Worm (Caenorhabditis elegans) whole organism, L4 larva: ENCODE measurements around the gene F22E12.3.

Source experiments
- D1046.2 ChIP-seq: fragments of 200-800 bp; sonication (Bioruptor generic); IDR thresholded peaks from 2 replicates; pipeline ENCODE4 v1.3.6; 2022; ENCODE audit warnings: missing genetic modification characterization, missing compliant biosample characterization
- F10B5.3 ChIP-seq: sonication (generic microtip); optimal IDR thresholded peaks from 2 replicates; lab custom pipeline; 2016; ENCODE audit warnings: mild to moderate bottlenecking, missing genetic modification characterization, missing compliant biosample characterization
- F26F4.8 ChIP-seq: fragments of 200-800 bp; sonication (Bioruptor generic); conservative IDR thresholded peaks from 2 replicates; pipeline ENCODE4 v1.3.6; 2022; ENCODE audit warnings: missing genetic modification characterization, missing compliant biosample characterization
- T26A8.4 ChIP-seq: fragments of 200-800 bp; sonication (Bioruptor generic); IDR thresholded peaks from 2 replicates; pipeline ENCODE4 v1.3.6; 2022; ENCODE audit warnings: missing genetic modification characterization, missing compliant biosample characterization
- Y105C5A.15 ChIP-seq: fragments of 200-800 bp; sonication (Bioruptor generic); IDR thresholded peaks from 2 replicates; pipeline ENCODE4 v1.3.6; 2022; ENCODE audit warnings: missing genetic modification characterization, missing compliant biosample characterization
- Y48G9A.11 ChIP-seq: fragments of 200-800 bp; sonication (Bioruptor generic); IDR thresholded peaks from 2 replicates; pipeline ENCODE4 v1.3.6; 2022; ENCODE audit warnings: missing genetic modification reagents, missing genetic modification characterization, missing compliant biosample characterization
- Y75B8A.6 ChIP-seq: fragments of 200-800 bp; sonication (Bioruptor generic); IDR thresholded peaks from 2 replicates; pipeline ENCODE4 v1.3.6; 2022; ENCODE audit warnings: missing genetic modification reagents, missing genetic modification characterization, missing compliant biosample characterization
- aha-1 ChIP-seq: fragments of 150-350 bp; peaks from one replicate; lab custom pipeline; 2014; ENCODE audit warnings: missing biosample characterization, missing genetic modification characterization
- aly-2 ChIP-seq: sonication (generic microtip); optimal IDR thresholded peaks from 2 replicates; lab custom pipeline; 2018; ENCODE audit warnings: missing biosample characterization, missing genetic modification characterization
- ama-1 ChIP-seq: fragments of 150-350 bp; optimal IDR thresholded peaks from 2 replicates; lab custom pipeline; 2014; ENCODE audit warnings: inconsistent platforms, mixed read lengths
- arid-1 ChIP-seq: fragments of 200-800 bp; sonication (Bioruptor generic); conservative IDR thresholded peaks from 2 replicates; pipeline ENCODE4 v1.3.6; 2022; ENCODE audit warnings: missing genetic modification reagents, missing genetic modification characterization, missing compliant biosample characterization
- ceh-20 ChIP-seq: fragments of 200-800 bp; sonication (Bioruptor generic); IDR thresholded peaks from 2 replicates; pipeline ENCODE4 v1.3.6; 2022; ENCODE audit warnings: missing genetic modification reagents, missing genetic modification characterization, missing compliant biosample characterization
- ceh-62 ChIP-seq: sonication (generic microtip); optimal IDR thresholded peaks from 2 replicates; lab custom pipeline; 2017; ENCODE audit warnings: missing biosample characterization, missing genetic modification characterization
- ces-1 ChIP-seq: fragments of 150-350 bp; sonication (generic microtip); optimal IDR thresholded peaks from 4 replicates; lab custom pipeline; 2014; ENCODE audit warnings: missing biosample characterization, missing genetic modification reagents, missing genetic modification characterization
- ctbp-1 ChIP-seq: fragments of 200-800 bp; sonication (Bioruptor generic); IDR thresholded peaks from 2 replicates; pipeline ENCODE4 v1.3.6; 2022; ENCODE audit warnings: missing genetic modification reagents, missing genetic modification characterization, missing compliant biosample characterization
- daf-16 ChIP-seq, 3 experiments: sonication (generic microtip); optimal IDR thresholded peaks; 2 replicates each; lab custom pipeline; 2016 to 2017; ENCODE audit warnings: missing genetic modification characterization in 3 of 3, missing genetic modification reagents in 3 of 3, mild to moderate bottlenecking in 2 of 3, missing compliant biosample characterization in 2 of 3, missing biosample characterization in 1 of 3, moderate library complexity in 1 of 3
- dmd-6 ChIP-seq: fragments of 200-800 bp; sonication (Bioruptor generic); IDR thresholded peaks from 2 replicates; pipeline ENCODE4 v1.3.6; 2022; ENCODE audit warnings: missing genetic modification reagents, missing genetic modification characterization, missing compliant biosample characterization
- dve-1 ChIP-seq: sonication (generic microtip); optimal IDR thresholded peaks from 2 replicates; lab custom pipeline; 2017; ENCODE audit warnings: antibody characterized with exemption, mild to moderate bottlenecking, missing genetic modification characterization, missing compliant biosample characterization; ENCODE audit not compliant: insufficient read depth
- egl-43 ChIP-seq: fragments of 200-800 bp; sonication (Bioruptor generic); IDR thresholded peaks from 2 replicates; pipeline ENCODE4 v1.3.6; 2022; ENCODE audit warnings: missing genetic modification reagents, missing genetic modification characterization, missing compliant biosample characterization
- fos-1 ChIP-seq: fragments of 150-350 bp; optimal IDR thresholded peaks from 2 replicates; lab custom pipeline; 2014; ENCODE audit warnings: missing biosample characterization, missing genetic modification characterization
- gei-8 ChIP-seq: fragments of 200-800 bp; sonication (Bioruptor generic); optimal IDR thresholded peaks from 2 replicates; lab custom pipeline; 2018; ENCODE audit warnings: mild to moderate bottlenecking, missing genetic modification characterization, missing compliant biosample characterization
- hif-1 ChIP-seq, 2 experiments: sonication (generic microtip); optimal IDR thresholded peaks; 2 replicates each; lab custom pipeline; 2016 to 2017; ENCODE audit warnings: missing compliant biosample characterization in 2 of 2, missing genetic modification characterization in 2 of 2, missing genetic modification reagents in 2 of 2, missing genotype in 2 of 2, mild to moderate bottlenecking in 1 of 2
- hlh-30 ChIP-seq: sonication (generic microtip); optimal IDR thresholded peaks from 2 replicates; lab custom pipeline; 2017; ENCODE audit warnings: antibody characterized with exemption, mild to moderate bottlenecking, missing genetic modification characterization, missing compliant biosample characterization; ENCODE audit not compliant: insufficient read depth
- lin-29 ChIP-seq: fragments of 200-800 bp; sonication (Bioruptor generic); IDR thresholded peaks from 2 replicates; pipeline ENCODE4 v1.3.6; 2022; ENCODE audit warnings: missing genetic modification reagents, missing genetic modification characterization, missing compliant biosample characterization
- lin-38 ChIP-seq: fragments of 200-800 bp; sonication (Bioruptor generic); IDR thresholded peaks from 2 replicates; pipeline ENCODE4 v1.3.6; 2022; ENCODE audit warnings: missing genetic modification reagents, missing genetic modification characterization, missing compliant biosample characterization
- lir-3 ChIP-seq: sonication (generic microtip); optimal IDR thresholded peaks from 2 replicates; lab custom pipeline; 2016; ENCODE audit warnings: mild to moderate bottlenecking, missing genetic modification characterization, missing compliant biosample characterization
- mdt-29 ChIP-seq: fragments of 200-800 bp; sonication (Bioruptor generic); IDR thresholded peaks from 2 replicates; pipeline ENCODE4 v1.3.6; 2022; ENCODE audit warnings: missing genetic modification reagents, missing genetic modification characterization, missing compliant biosample characterization
- mxl-2 ChIP-seq: fragments of 200-800 bp; sonication (Bioruptor generic); conservative IDR thresholded peaks from 2 replicates; pipeline ENCODE4 v1.3.6; 2022; ENCODE audit warnings: missing genetic modification reagents, missing genetic modification characterization, missing compliant biosample characterization
- nhr-28 ChIP-seq: fragments of 150-350 bp; optimal IDR thresholded peaks from 2 replicates; lab custom pipeline; 2014; ENCODE audit warnings: missing biosample characterization, missing genetic modification characterization
- nhr-48 ChIP-seq: sonication (generic microtip); optimal IDR thresholded peaks from 2 replicates; lab custom pipeline; 2016; ENCODE audit warnings: mild to moderate bottlenecking, missing genetic modification characterization, missing compliant biosample characterization
- saeg-2 ChIP-seq: fragments of 200-800 bp; sonication (Bioruptor generic); IDR thresholded peaks from 2 replicates; pipeline ENCODE4 v1.3.6; 2022; ENCODE audit warnings: missing genetic modification reagents, missing genetic modification characterization, missing compliant biosample characterization
- set-16 ChIP-seq: fragments of 200-800 bp; sonication (Bioruptor generic); IDR thresholded peaks from 2 replicates; pipeline ENCODE4 v1.3.6; 2022; ENCODE audit warnings: missing genetic modification reagents, missing genetic modification characterization, missing compliant biosample characterization
- spr-1 ChIP-seq: sonication (generic microtip); optimal IDR thresholded peaks from 2 replicates; lab custom pipeline; 2016; ENCODE audit warnings: mild to moderate bottlenecking, missing genetic modification characterization, missing compliant biosample characterization
- spr-3 ChIP-seq: fragments of 200-800 bp; sonication (Bioruptor generic); optimal IDR thresholded peaks from 2 replicates; lab custom pipeline; 2018; ENCODE audit warnings: mild to moderate bottlenecking, missing genetic modification characterization, missing compliant biosample characterization
- unc-62 ChIP-seq, 3 experiments: fragments of 150-350 bp in 1 of 3; sonication (generic microtip); optimal IDR thresholded peaks in 2 of 3; peaks in 1 of 3; 1 replicate in 1 of 3; 2 replicates in 2 of 3; lab custom pipeline; 2014 to 2017; ENCODE audit warnings: missing biosample characterization in 3 of 3, missing genetic modification characterization in 3 of 3, missing genetic modification reagents in 3 of 3, missing genotype in 1 of 3
- zag-1 ChIP-seq: fragments of 150-350 bp; optimal IDR thresholded peaks from 2 replicates; lab custom pipeline; 2014; ENCODE audit warnings: missing biosample characterization, missing genetic modification characterization
- zfp-2 ChIP-seq: sonication (generic microtip); optimal IDR thresholded peaks from 2 replicates; lab custom pipeline; 2016; ENCODE audit warnings: mild to moderate bottlenecking, missing genetic modification characterization, missing compliant biosample characterization
- zfp-3 ChIP-seq: fragments of 200-800 bp; sonication (Bioruptor generic); conservative IDR thresholded peaks from 2 replicates; pipeline ENCODE4 v1.3.6; 2022; ENCODE audit warnings: missing genetic modification reagents, missing genetic modification characterization, missing compliant biosample characterization
- zip-2 ChIP-seq: fragments of 150-350 bp; optimal IDR thresholded peaks from 2 replicates; lab custom pipeline; 2014; ENCODE audit warnings: missing biosample characterization, missing genetic modification characterization

The F22E12.3 gene

DNA sequence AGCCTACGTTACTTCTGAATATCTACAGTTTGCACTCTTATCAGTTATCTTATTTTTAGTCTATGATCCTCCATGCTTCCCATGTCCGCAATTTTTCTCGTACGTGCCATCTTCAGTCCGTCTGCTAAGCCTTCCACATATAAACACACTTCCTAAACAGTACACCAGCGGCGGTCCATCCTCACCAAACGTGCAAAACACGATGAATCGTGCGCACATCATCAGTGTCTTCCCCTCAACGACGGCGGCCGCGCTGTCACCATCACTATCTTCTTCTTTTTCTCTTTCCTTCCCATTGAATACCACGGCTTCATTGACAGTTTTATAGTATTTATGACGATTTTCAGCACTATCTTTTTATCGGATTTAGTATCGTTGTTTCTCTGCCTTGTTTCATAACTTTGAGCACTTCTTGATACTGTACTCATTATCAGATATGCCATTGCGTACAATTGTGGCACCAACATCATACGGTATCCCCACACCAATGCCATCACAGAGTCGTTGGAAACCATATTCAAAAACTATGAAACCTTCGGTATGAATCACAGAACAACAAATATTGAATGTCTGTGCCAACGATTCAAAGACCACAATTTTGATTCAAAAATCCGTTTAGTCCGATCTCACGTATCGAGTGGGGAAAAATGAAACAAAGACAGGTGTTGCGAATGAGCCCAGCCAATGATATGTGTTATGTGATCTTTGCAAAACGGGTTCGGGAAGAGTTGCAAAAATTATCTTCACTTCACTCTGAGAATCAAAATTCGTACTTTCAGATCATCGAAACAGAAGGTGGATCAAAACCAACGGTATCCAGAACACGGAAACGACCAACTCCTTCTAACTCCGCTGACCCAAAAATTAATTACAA lies 10.0 kb upstream of the F22E12.3 start:
- peak; percentile 0 for TF ChIP-seq nhr-28
- TF ChIP-seq unc-62 (GFP tag; optimal IDR thresholded peaks at IDR 0.05 in 1 of 2; lab: Kevin White, UChicago), result peak in 1 of 2 experiments; percentile 31
- no peak for TF ChIP-seq unc-62 (tag; optimal IDR thresholded peaks at IDR 0.05; lab: Kevin White, UChicago)
- no peak for TF ChIP-seq zag-1 (tag; lab: Kevin White, UChicago)
- TF ChIP-seq aha-1 (tag; lab: Kevin White, UChicago), result peak; percentile 95
- peak; percentile 49 to 81 for TF ChIP-seq hif-1 (tag; optimal IDR thresholded peaks at IDR 0.05; lab: Kevin White, UChicago)
- no peak for TF ChIP-seq mdt-29
- TF ChIP-seq dmd-6 (GFP tag; lab: Robert Waterston, UW), result no peak
- no peak for TF ChIP-seq arid-1 (GFP tag; lab: Robert Waterston, UW)

DNA sequence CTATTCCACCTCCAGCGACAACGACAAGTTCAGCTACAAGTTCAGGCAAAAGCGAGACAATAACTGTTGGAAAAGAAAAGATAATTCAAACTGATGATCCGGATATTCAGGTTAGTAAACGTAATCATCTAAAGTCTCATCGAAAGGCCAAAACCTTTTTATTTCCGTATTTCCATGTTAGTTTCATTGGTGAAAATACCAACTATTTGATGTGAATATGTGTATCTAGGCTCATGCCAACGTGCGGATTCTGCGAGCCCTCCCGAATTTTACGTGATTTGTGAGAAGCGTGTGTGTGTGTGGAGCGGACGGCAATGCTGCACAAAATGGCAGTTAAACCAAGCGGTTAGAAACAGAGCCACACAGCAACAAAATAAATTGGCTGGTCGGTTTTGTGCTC lies 7.8 kb upstream of the F22E12.3 start:
- TF ChIP-seq hif-1 (tag; optimal IDR thresholded peaks at IDR 0.05; lab: Kevin White, UChicago) (peak in 1 of 2 experiments; percentile 23), ama-1 (peak; percentile 46), zfp-3 (GFP tag; lab: Robert Waterston, UW) (0 out of 2 replicates have a peak, but pooled peaks have one; percentile 25), aly-2 (tag; lab: Kevin White, UChicago) (no peak), set-16 (GFP tag; lab: Robert Waterston, UW) (no peak), aha-1 (tag; lab: Kevin White, UChicago) (peak; percentile 97), F26F4.8 (GFP tag; lab: Robert Waterston, UW) (0 out of 2 replicates have a peak, but pooled peaks have one; percentile 31), Y105C5A.15 (GFP tag; lab: Robert Waterston, UW) (no peak), Y75B8A.6 (GFP tag; lab: Robert Waterston, UW) (0 out of 2 replicates have a peak, but pooled peaks have one; percentile 6)

- TF ChIP-seq saeg-2 (GFP tag; lab: Robert Waterston, UW), result no peak
- no peak for TF ChIP-seq hlh-30 (tag; lab: Kevin White, UChicago)
- TF ChIP-seq T26A8.4 (GFP tag; lab: Robert Waterston, UW), result no peak
- TF ChIP-seq F26F4.8 (GFP tag; lab: Robert Waterston, UW), result no peak
- no peak for TF ChIP-seq spr-1 (tag; lab: Kevin White, UChicago)
- peak; percentile 92 for TF ChIP-seq aha-1 (tag; lab: Kevin White, UChicago)
Observed at ce11 chrV:10469845-10470244, 6.7 kb upstream of the F22E12.3 start.

DNA sequence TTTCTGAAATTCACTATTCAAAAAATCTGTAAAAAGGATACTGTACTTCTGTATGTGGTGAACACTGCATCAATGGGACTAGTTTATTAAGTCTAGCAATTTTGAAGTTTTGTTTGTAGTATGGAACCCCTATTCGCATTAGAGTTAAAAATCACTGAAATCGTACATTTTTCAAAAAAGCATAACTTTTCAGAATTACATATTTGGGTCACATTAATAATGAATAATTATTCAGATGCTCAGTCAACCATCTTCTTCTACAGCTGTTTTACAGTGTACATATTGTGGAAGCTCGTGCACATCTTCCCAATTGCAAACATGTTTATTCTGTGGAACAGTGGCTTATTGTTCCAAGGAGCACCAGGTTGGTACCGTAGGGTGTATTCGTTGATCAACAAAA lies 5.5 kb upstream of the F22E12.3 start:
- no peak for TF ChIP-seq fos-1 (tag; lab: Kevin White, UChicago)
- TF ChIP-seq daf-16 (GFP tag; optimal IDR thresholded peaks at IDR 0.05; lab: Kevin White, UChicago), result peak in 1 of 2 experiments; percentile 55
- TF ChIP-seq daf-16 (tag; optimal IDR thresholded peaks at IDR 0.05; lab: Kevin White, UChicago), result no peak
- no peak for TF ChIP-seq nhr-28
- TF ChIP-seq unc-62 (GFP tag; optimal IDR thresholded peaks at IDR 0.05 in 1 of 2; lab: Kevin White, UChicago), result peak in 1 of 2 experiments; percentile 95
- no peak for TF ChIP-seq unc-62 (tag; optimal IDR thresholded peaks at IDR 0.05; lab: Kevin White, UChicago)

DNA sequence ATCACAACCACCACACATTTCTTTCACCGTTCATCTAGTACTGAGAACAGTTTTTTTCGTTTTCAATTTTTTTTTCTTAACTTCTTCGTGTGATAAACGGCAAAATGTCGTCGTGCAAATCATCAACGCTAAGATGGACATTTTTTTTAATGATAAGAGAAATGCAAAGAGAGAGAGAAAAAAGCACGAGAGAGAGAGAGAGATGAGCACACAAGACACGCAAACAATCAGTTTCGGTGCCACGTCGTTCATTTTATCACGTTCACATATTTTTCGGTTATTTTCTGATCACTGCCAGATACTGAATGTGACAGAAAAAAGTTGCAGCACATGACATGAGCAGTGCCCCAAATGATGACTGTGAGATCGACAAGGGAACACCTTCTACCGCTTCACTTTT lies 5.0 kb upstream of the F22E12.3 start, which contains the start of gene egl-9:
TSS of gene egl-9 (plus strand) at position 328 of the 400 bp plus-strand sequence.
- TF ChIP-seq ceh-20 (GFP tag; lab: Robert Waterston, UW) (0 out of 2 replicates have a peak, but pooled peaks have one; percentile 48), nhr-48 (tag; lab: Kevin White, UChicago) (peak; percentile 53), Y48G9A.11 (no peak), ceh-62 (tag; lab: Kevin White, UChicago) (no peak), F10B5.3 (tag; lab: Kevin White, UChicago) (no peak), zfp-2 (tag; lab: Kevin White, UChicago) (no peak), dve-1 (peak; percentile 82), lin-38 (GFP tag; lab: Robert Waterston, UW) (no peak), mxl-2 (no peak), T26A8.4 (GFP tag; lab: Robert Waterston, UW) (peak; percentile 51; the same call in 1 of the 2 replicates), gei-8 (GFP tag; lab: Kevin White, UChicago) (no peak), D1046.2 (no peak), zfp-3 (GFP tag; lab: Robert Waterston, UW) (peak; percentile 56), lir-3 (tag; lab: Kevin White, UChicago) (no peak), ces-1 (GFP tag; lab: Kevin White, UChicago) (no peak), zip-2 (tag; lab: Kevin White, UChicago) (no peak), spr-3 (GFP tag; lab: Kevin White, UChicago) (no peak), egl-43 (GFP tag; lab: Robert Waterston, UW) (no peak), ctbp-1 (no peak; the same call in 1 of the 2 replicates), ama-1 (peak; percentile 59), lin-29 (GFP tag; lab: Robert Waterston, UW) (no peak)
